Fruit fly (Drosophila melanogaster) whole organism, wandering third instar larva: Measurements from ENCODE around the gene CG46456.
A peak's percentile ranks its signal among the peaks of the same experiment; 100 is the strongest.

Source experiments
- Abd-B ChIP-seq: fragments of >200 bp; optimal IDR thresholded peaks from 2 replicates; lab custom pipeline; 2017; ENCODE audit warnings: missing biosample characterization, missing genetic modification characterization
- CG32264 ChIP-seq: fragments of 200-800 bp; sonication (Bioruptor generic); optimal IDR thresholded peaks from 2 replicates; lab custom pipeline; 2016; ENCODE audit warnings: missing biosample characterization, missing genetic modification characterization
- CG9705 ChIP-seq: fragments of 200-800 bp; sonication (Bioruptor generic); optimal IDR thresholded peaks from 2 replicates; lab custom pipeline; 2018; ENCODE audit warnings: missing biosample characterization, mild to moderate bottlenecking, missing genetic modification characterization
- CrebA ChIP-seq: fragments of 200-800 bp; sonication (Bioruptor generic); optimal IDR thresholded peaks from 2 replicates; lab custom pipeline; 2016; ENCODE audit warnings: missing biosample characterization, mild to moderate bottlenecking, missing genetic modification characterization, borderline replicate concordance
- Dfd ChIP-seq: fragments of >200 bp; optimal IDR thresholded peaks from 2 replicates; lab custom pipeline; 2017; ENCODE audit warnings: missing biosample characterization, missing genetic modification characterization
- Dif ChIP-seq: fragments of 200-275, 200-300 bp; sonication (Bioruptor generic); optimal IDR thresholded peaks from 2 replicates; lab custom pipeline; 2018; ENCODE audit warnings: missing biosample characterization, missing genetic modification characterization; ENCODE audit not compliant: partially characterized antibody
- GATAd ChIP-seq: sonication (Bioruptor generic); optimal IDR thresholded peaks from 2 replicates; lab custom pipeline; 2016; ENCODE audit warnings: missing biosample characterization, missing genetic modification characterization
- HLH106 ChIP-seq: fragments of 200-800 bp; optimal IDR thresholded peaks from 3 replicates; lab custom pipeline; 2019; ENCODE audit warnings: missing biosample characterization, mild to moderate bottlenecking, missing genetic modification characterization, moderate library complexity
- Hnf4 ChIP-seq: fragments of 200-800 bp; sonication (Bioruptor generic); optimal IDR thresholded peaks from 2 replicates; lab custom pipeline; 2016; ENCODE audit warnings: missing biosample characterization, mild to moderate bottlenecking, missing genetic modification characterization
- Hr78 ChIP-seq: fragments of >200 bp; optimal IDR thresholded peaks from 2 replicates; lab custom pipeline; 2017; ENCODE audit warnings: missing biosample characterization, missing genetic modification characterization
- Hr83 ChIP-seq: fragments of 200-300 bp; sonication (Bioruptor generic); optimal IDR thresholded peaks from 2 replicates; lab custom pipeline; 2016; ENCODE audit warnings: missing biosample characterization, mild to moderate bottlenecking, missing genetic modification characterization, moderate library complexity; ENCODE audit not compliant: poor library complexity, severe bottlenecking
- Jra ChIP-seq: sonication (Bioruptor generic); optimal IDR thresholded peaks from 2 replicates; lab custom pipeline; 2016; ENCODE audit warnings: missing biosample characterization, missing genetic modification characterization
- Mio ChIP-seq: sonication (Bioruptor generic); optimal IDR thresholded peaks from 2 replicates; lab custom pipeline; 2016; ENCODE audit warnings: missing biosample characterization, missing genetic modification characterization
- Myc ChIP-seq: fragments of >200 bp; optimal IDR thresholded peaks from 2 replicates; lab custom pipeline; 2017
- N ChIP-seq: fragments of >200 bp; optimal IDR thresholded peaks from 2 replicates; lab custom pipeline; 2018; ENCODE audit warnings: missing biosample characterization, missing external identifiers, missing genetic modification characterization
- OdsH ChIP-seq: fragments of 200-800 bp; sonication (Bioruptor generic); optimal IDR thresholded peaks from 2 replicates; lab custom pipeline; 2016; ENCODE audit warnings: missing biosample characterization, mild to moderate bottlenecking, missing genetic modification characterization
- Rel ChIP-seq, 2 experiments: fragments of 200-800 bp; sonication (Bioruptor generic) in 1 of 2; optimal IDR thresholded peaks; 2 replicates in 1 of 2; 3 replicates in 1 of 2; lab custom pipeline; 2016 to 2019; ENCODE audit warnings: mild to moderate bottlenecking in 2 of 2, missing biosample characterization in 2 of 2, missing genetic modification characterization in 2 of 2, moderate library complexity in 1 of 2
- Sp1 ChIP-seq: fragments of 200-800 bp; sonication (Bioruptor generic); optimal IDR thresholded peaks from 3 replicates; lab custom pipeline; 2019; ENCODE audit warnings: missing biosample characterization, mild to moderate bottlenecking, missing genetic modification characterization, moderate library complexity
- Vsx2 ChIP-seq: fragments of 200-300, 225-300 bp; sonication (Bioruptor generic); optimal IDR thresholded peaks from 2 replicates; lab custom pipeline; 2018; ENCODE audit warnings: missing biosample characterization, missing genetic modification characterization; ENCODE audit not compliant: partially characterized antibody
- br ChIP-seq: fragments of 200-800 bp; sonication (Bioruptor generic); optimal IDR thresholded peaks from 2 replicates; lab custom pipeline; 2016; ENCODE audit warnings: missing biosample characterization, missing genetic modification characterization
- brk ChIP-seq: fragments of 200-800 bp; sonication (Bioruptor generic); optimal IDR thresholded peaks from 2 replicates; lab custom pipeline; 2016; ENCODE audit warnings: missing biosample characterization, mild to moderate bottlenecking, missing genetic modification characterization
- dl ChIP-seq, 2 experiments: fragments of 175-275, 200-275 bp in 1 of 2; fragments of 200-275 bp in 1 of 2; sonication (Bioruptor generic); optimal IDR thresholded peaks; lab custom pipeline; 2018; ENCODE audit warnings: mild to moderate bottlenecking in 2 of 2, missing biosample characterization in 2 of 2, missing genetic modification characterization in 2 of 2, moderate library complexity in 2 of 2; ENCODE audit not compliant: partially characterized antibody in 2 of 2, insufficient read depth in 1 of 2
- dmrt93B ChIP-seq: fragments of 200-800 bp; sonication (Bioruptor generic); optimal IDR thresholded peaks from 2 replicates; lab custom pipeline; 2018; ENCODE audit warnings: missing biosample characterization, mild to moderate bottlenecking, missing genetic modification characterization
- dsf ChIP-seq: sonication (Bioruptor generic); optimal IDR thresholded peaks from 2 replicates; lab custom pipeline; 2016; ENCODE audit warnings: missing biosample characterization, missing genetic modification characterization, borderline replicate concordance
- ey ChIP-seq: fragments of 200-800 bp; sonication (Bioruptor generic); optimal IDR thresholded peaks from 2 replicates; lab custom pipeline; 2016; ENCODE audit warnings: missing biosample characterization, missing genetic modification characterization
- foxo ChIP-seq, 2 experiments: fragments of 200-800 bp; sonication (Bioruptor generic); optimal IDR thresholded peaks; 2 replicates in 1 of 2; 3 replicates in 1 of 2; lab custom pipeline; 2016 to 2017; ENCODE audit warnings: missing biosample characterization in 2 of 2, missing genetic modification characterization in 2 of 2
- fru ChIP-seq: fragments of 200-800 bp; sonication (Bioruptor generic); optimal IDR thresholded peaks from 3 replicates; lab custom pipeline; 2016; ENCODE audit warnings: missing biosample characterization, mild to moderate bottlenecking, missing genetic modification characterization
- h ChIP-seq: fragments of 200-800 bp; sonication (Bioruptor generic); optimal IDR thresholded peaks from 3 replicates; lab custom pipeline; 2016; ENCODE audit warnings: missing biosample characterization, mild to moderate bottlenecking, missing genetic modification characterization
- jim ChIP-seq: fragments of 175-275, 200-325 bp; sonication (Bioruptor generic); optimal IDR thresholded peaks from 2 replicates; lab custom pipeline; 2016; ENCODE audit warnings: missing biosample characterization, mild to moderate bottlenecking, missing genetic modification characterization
- lola ChIP-seq: fragments of >200 bp; optimal IDR thresholded peaks from 2 replicates; lab custom pipeline; 2017; ENCODE audit warnings: missing biosample characterization, missing genetic modification characterization
- pan ChIP-seq: fragments of >200 bp; optimal IDR thresholded peaks from 2 replicates; lab custom pipeline; 2017
- psq ChIP-seq: fragments of 200-800 bp; sonication (Bioruptor generic); optimal IDR thresholded peaks from 3 replicates; lab custom pipeline; 2017; ENCODE audit warnings: missing biosample characterization, mild to moderate bottlenecking, missing genetic modification characterization, moderate library complexity
- rgr ChIP-seq: fragments of 200-800 bp; sonication (Bioruptor generic); optimal IDR thresholded peaks from 3 replicates; lab custom pipeline; 2016; ENCODE audit warnings: missing biosample characterization, mild to moderate bottlenecking, missing genetic modification characterization
- sage ChIP-seq: fragments of 200-800 bp; sonication (Bioruptor generic); optimal IDR thresholded peaks from 2 replicates; lab custom pipeline; 2016; ENCODE audit warnings: missing biosample characterization, mild to moderate bottlenecking, missing genetic modification characterization
- sv ChIP-seq: fragments of 200-800 bp; sonication (Bioruptor generic); optimal IDR thresholded peaks from 3 replicates; lab custom pipeline; 2016; ENCODE audit warnings: missing biosample characterization, missing genetic modification characterization
- tai ChIP-seq: sonication (Bioruptor generic); optimal IDR thresholded peaks from 2 replicates; lab custom pipeline; 2016; ENCODE audit warnings: missing biosample characterization, missing genetic modification characterization
- usp ChIP-seq: fragments of >200 bp; optimal IDR thresholded peaks from 2 replicates; lab custom pipeline; 2017; ENCODE audit warnings: missing biosample characterization, missing genetic modification characterization
- woc ChIP-seq: sonication (Bioruptor generic); optimal IDR thresholded peaks from 2 replicates; lab custom pipeline; 2016; ENCODE audit warnings: missing biosample characterization, mild to moderate bottlenecking, missing genetic modification characterization

Gene CG46456

dm6 chr3L:5355074-5355790 is at the start of gene CG46456:
CG46456 (minus strand) TSS chr3L:5355346.
- peak; percentile 98 for TF ChIP-seq Sp1 (GFP tag; lab: Kevin White, UChicago)
- peak; percentile 96 for TF ChIP-seq brk
- TF ChIP-seq usp (GFP tag; lab: Kevin White, UChicago): no peak
- no peak for TF ChIP-seq pan (lab: Kevin White, UChicago)
- TF ChIP-seq ey: peak; percentile 92
- no peak for TF ChIP-seq Abd-B (GFP tag; lab: Kevin White, UChicago)
- no peak for TF ChIP-seq CrebA (GFP tag; lab: Kevin White, UChicago)
- peak; percentile 71 for TF ChIP-seq woc
- TF ChIP-seq Hr83 (GFP tag; lab: Kevin White, UChicago): no peak
- TF ChIP-seq Vsx2: no peak
- TF ChIP-seq tai (GFP tag; lab: Kevin White, UChicago): no peak
- peak in 1 of 2 experiments; percentile 96 for TF ChIP-seq foxo (GFP tag; optimal IDR thresholded peaks at IDR 0.05; lab: Kevin White, UChicago)
- no peak for TF ChIP-seq GATAd (GFP tag; lab: Kevin White, UChicago)
- TF ChIP-seq dl (GFP tag; optimal IDR thresholded peaks at IDR 0.05; lab: Kevin White, UChicago; ENCODE audit: insufficient read depth in 1 of 2, partially characterized antibody in 2 of 2): peak; percentile 2 to 39
- TF ChIP-seq Rel (GFP tag; optimal IDR thresholded peaks at IDR 0.05; lab: Kevin White, UChicago): peak; percentile 86
- TF ChIP-seq Rel (tag; optimal IDR thresholded peaks at IDR 0.05; lab: Kevin White, UChicago): peak; percentile 86
- TF ChIP-seq Hr78 (GFP tag; lab: Kevin White, UChicago): no peak
- TF ChIP-seq Jra (GFP tag; lab: Kevin White, UChicago): peak; percentile 52
- peak; percentile 58 for TF ChIP-seq CG32264 (GFP tag; lab: Kevin White, UChicago)
- TF ChIP-seq lola: no peak
- peak; percentile 87 for TF ChIP-seq dmrt93B
- TF ChIP-seq N (GFP tag; lab: Kevin White, UChicago): no peak
- TF ChIP-seq CG9705: peak; percentile 93
- TF ChIP-seq Mio (GFP tag; lab: Kevin White, UChicago): peak; percentile 35
- TF ChIP-seq h: peak; percentile 97
- TF ChIP-seq Hnf4: peak; percentile 89
- peak; percentile 96 for TF ChIP-seq rgr (GFP tag; lab: Kevin White, UChicago)
- peak; percentile 94 for TF ChIP-seq fru (GFP tag; lab: Kevin White, UChicago)
- TF ChIP-seq OdsH (GFP tag; lab: Kevin White, UChicago): peak; percentile 97
- no peak for TF ChIP-seq Myc (lab: Kevin White, UChicago)
- TF ChIP-seq dsf (GFP tag; lab: Kevin White, UChicago): peak; percentile 65
- peak; percentile 91 for TF ChIP-seq sv
- peak; percentile 77 for TF ChIP-seq Dfd (GFP tag; lab: Kevin White, UChicago)
- peak; percentile 92 for TF ChIP-seq psq (GFP tag; lab: Kevin White, UChicago)
- peak; percentile 96 for TF ChIP-seq HLH106 (tag; lab: Kevin White, UChicago)
- TF ChIP-seq Dif: no peak
- peak; percentile 92 for TF ChIP-seq br (GFP tag; lab: Kevin White, UChicago)
- no peak for TF ChIP-seq jim (GFP tag; lab: Kevin White, UChicago)
- peak; percentile 95 for TF ChIP-seq sage (GFP tag; lab: Kevin White, UChicago)

dm6 chr3L:5385762-5386161 is 30.6 kb upstream of the CG46456 start:
- TF ChIP-seq Rel (GFP tag; optimal IDR thresholded peaks at IDR 0.05; lab: Kevin White, UChicago): no peak
- TF ChIP-seq Rel (tag; optimal IDR thresholded peaks at IDR 0.05; lab: Kevin White, UChicago): no peak
- no peak for TF ChIP-seq fru (GFP tag; lab: Kevin White, UChicago)
- no peak for TF ChIP-seq foxo (GFP tag; optimal IDR thresholded peaks at IDR 0.05; lab: Kevin White, UChicago)
- no peak for TF ChIP-seq Hr83 (GFP tag; lab: Kevin White, UChicago)
- TF ChIP-seq N (GFP tag; lab: Kevin White, UChicago): no peak
- TF ChIP-seq HLH106 (tag; lab: Kevin White, UChicago): no peak
